Worm (Caenorhabditis elegans) whole organism, L2 larva: ENCODE data around the gene srbc-40.

Experiments
- R02D3.7 ChIP-seq: fragments of 150-350 bp; optimal IDR thresholded peaks from 2 replicates; lab custom pipeline; 2014; ENCODE audit warnings: missing biosample characterization, missing genetic modification characterization
- Y55F3AM.14 ChIP-seq: fragments of 200-800 bp; sonication (Bioruptor generic); optimal IDR thresholded peaks from 2 replicates; lab custom pipeline; 2018; ENCODE audit warnings: mild to moderate bottlenecking, missing genetic modification characterization, missing compliant biosample characterization
- ZK546.5 ChIP-seq: sonication (generic microtip); optimal IDR thresholded peaks from 2 replicates; lab custom pipeline; 2017; ENCODE audit warnings: missing biosample characterization, missing genetic modification characterization
- egl-27 ChIP-seq: sonication (generic microtip); optimal IDR thresholded peaks from 3 replicates; lab custom pipeline; 2017; ENCODE audit warnings: missing biosample characterization, missing genetic modification reagents, missing genetic modification characterization
- fos-1 ChIP-seq: fragments of 150-350 bp; optimal IDR thresholded peaks from 2 replicates; lab custom pipeline; 2014; ENCODE audit warnings: missing biosample characterization, missing genetic modification characterization
- lin-11 ChIP-seq: fragments of 150-350 bp; sonication (generic microtip); optimal IDR thresholded peaks from 2 replicates; lab custom pipeline; 2014; ENCODE audit warnings: missing biosample characterization, missing genetic modification characterization, inconsistent platforms, mixed read lengths
- lin-39 ChIP-seq: fragments of 150-350 bp; optimal IDR thresholded peaks from 2 replicates; lab custom pipeline; 2014; ENCODE audit warnings: missing biosample characterization, missing genetic modification reagents, missing genetic modification characterization
- nhr-11 ChIP-seq: fragments of 150-350 bp; optimal IDR thresholded peaks from 2 replicates; lab custom pipeline; 2014; ENCODE audit warnings: missing biosample characterization, missing genetic modification characterization
- unc-55 ChIP-seq: fragments of 150-350 bp; sonication (generic microtip); optimal IDR thresholded peaks from 3 replicates; lab custom pipeline; 2014; ENCODE audit warnings: missing biosample characterization, missing genetic modification reagents, missing genetic modification characterization
- unc-62 ChIP-seq: fragments of 150-350 bp; optimal IDR thresholded peaks from 2 replicates; lab custom pipeline; 2014; ENCODE audit warnings: missing biosample characterization, missing genetic modification reagents, missing genetic modification characterization
- zag-1 ChIP-seq: fragments of 150-350 bp; optimal IDR thresholded peaks from 2 replicates; lab custom pipeline; 2014; ENCODE audit warnings: missing biosample characterization, missing genetic modification characterization

- TF ChIP-seq nhr-11 (tag; lab: Kevin White, UChicago) (no peak), unc-55 (GFP tag; lab: Kevin White, UChicago) (no peak), fos-1 (tag; lab: Kevin White, UChicago) (peak; percentile 29), lin-11 (tag; lab: Kevin White, UChicago) (no peak), lin-39 (tag; lab: Kevin White, UChicago) (no peak), egl-27 (tag; lab: Kevin White, UChicago) (no peak), R02D3.7 (tag; lab: Kevin White, UChicago) (no peak), ZK546.5 (no peak), Y55F3AM.14 (GFP tag; lab: Kevin White, UChicago) (no peak), unc-62 (GFP tag; lab: Kevin White, UChicago) (no peak), zag-1 (tag; lab: Kevin White, UChicago) (no peak)
Observed at ce11 chrV:683858-684257, 35.8 kb downstream of the srbc-40 start, which contains the start of gene F31F4.1.
